Worm (Caenorhabditis elegans) whole organism, late embryonic: ENCODE measurements around the gene lmp-2.

Source experiments
- C38D4.7 ChIP-seq: fragments of 200-800 bp; sonication (Bioruptor generic); optimal IDR thresholded peaks from 2 replicates; lab custom pipeline; 2018; ENCODE audit warnings: mild to moderate bottlenecking, missing genetic modification characterization, moderate library complexity, missing compliant biosample characterization
- ahr-1 ChIP-seq: sonication (generic microtip); optimal IDR thresholded peaks from 2 replicates; lab custom pipeline; 2016; ENCODE audit warnings: missing genetic modification characterization, missing compliant biosample characterization
- madf-2 ChIP-seq: sonication (generic microtip); optimal IDR thresholded peaks from 2 replicates; lab custom pipeline; 2017; ENCODE audit warnings: missing genetic modification characterization, missing compliant biosample characterization
- nhr-11 ChIP-seq: fragments of 150-350 bp; optimal IDR thresholded peaks from 2 replicates; lab custom pipeline; 2014; ENCODE audit warnings: missing biosample characterization, missing genetic modification characterization
- nhr-232 ChIP-seq: sonication (generic microtip); optimal IDR thresholded peaks from 2 replicates; lab custom pipeline; 2016; ENCODE audit warnings: missing genetic modification characterization, missing compliant biosample characterization
- pqm-1 ChIP-seq: sonication (generic microtip); optimal IDR thresholded peaks from 2 replicates; lab custom pipeline; 2016; ENCODE audit warnings: missing genetic modification characterization, missing compliant biosample characterization
- tbx-2 ChIP-seq: sonication (generic microtip); optimal IDR thresholded peaks from 2 replicates; lab custom pipeline; 2016; ENCODE audit warnings: missing genetic modification characterization, missing compliant biosample characterization

ce11 chrX:1141617-1142016 lies 16.2 kb downstream of the lmp-2 start:
- TF ChIP-seq tbx-2 (no peak), madf-2 (tag; lab: Kevin White, UChicago) (no peak), C38D4.7 (GFP tag; lab: Kevin White, UChicago) (no peak), ahr-1 (no peak), nhr-11 (tag; lab: Kevin White, UChicago) (no peak), nhr-232 (tag; lab: Kevin White, UChicago) (no peak), pqm-1 (no peak)
